Worm (Caenorhabditis elegans) whole organism, early embryonic: ENCODE measurements around the gene R05G9.1.
A peak's percentile ranks its signal among the peaks of the same experiment; 100 is the strongest.

Experiments used
- B0310.2 ChIP-seq: sonication (generic microtip); optimal IDR thresholded peaks from 2 replicates; lab custom pipeline; 2016; ENCODE audit warnings: mild to moderate bottlenecking, missing genetic modification characterization, missing compliant biosample characterization
- F13C5.2 ChIP-seq: sonication (generic microtip); optimal IDR thresholded peaks from 2 replicates; lab custom pipeline; 2017; ENCODE audit warnings: mild to moderate bottlenecking, missing genetic modification characterization, inconsistent platforms, missing compliant biosample characterization
- aly-1 ChIP-seq: sonication (generic microtip); optimal IDR thresholded peaks from 2 replicates; lab custom pipeline; 2016; ENCODE audit warnings: missing genetic modification characterization, missing compliant biosample characterization
- ama-1 ChIP-seq: fragments of 150-350 bp; optimal IDR thresholded peaks from 2 replicates; lab custom pipeline; 2014
- ceh-13 ChIP-seq: fragments of 200-800 bp; sonication (Bioruptor generic); optimal IDR thresholded peaks from 2 replicates; lab custom pipeline; 2018; ENCODE audit warnings: mild to moderate bottlenecking, missing genetic modification characterization, missing compliant biosample characterization
- ceh-36 ChIP-seq: sonication (generic microtip); optimal IDR thresholded peaks from 2 replicates; lab custom pipeline; 2016; ENCODE audit warnings: missing genetic modification characterization, inconsistent platforms, missing compliant biosample characterization
- ets-7 ChIP-seq: sonication (generic microtip); optimal IDR thresholded peaks from 2 replicates; lab custom pipeline; 2016; ENCODE audit warnings: missing genotype, missing genetic modification characterization, missing compliant biosample characterization
- hmbx-1 ChIP-seq: sonication (generic microtip); optimal IDR thresholded peaks from 2 replicates; lab custom pipeline; 2016; ENCODE audit warnings: mild to moderate bottlenecking, missing genetic modification characterization, missing compliant biosample characterization
- hmg-4 ChIP-seq: fragments of 200-800 bp; sonication (Bioruptor generic); optimal IDR thresholded peaks from 2 replicates; lab custom pipeline; 2018; ENCODE audit warnings: mild to moderate bottlenecking, missing genetic modification characterization, missing compliant biosample characterization
- hnd-1 ChIP-seq: sonication (generic microtip); optimal IDR thresholded peaks from 2 replicates; lab custom pipeline; 2016; ENCODE audit warnings: missing genetic modification characterization, missing compliant biosample characterization
- pes-1 ChIP-seq: fragments of 200-800 bp; sonication (Bioruptor generic); IDR thresholded peaks from 2 replicates; pipeline ENCODE4 v1.3.6; 2022; ENCODE audit warnings: missing genetic modification reagents, missing genetic modification characterization, missing compliant biosample characterization
- scrt-1 ChIP-seq: fragments of 200-800 bp; sonication (Bioruptor generic); IDR thresholded peaks from 2 replicates; pipeline ENCODE4 v1.3.6; 2022; ENCODE audit warnings: missing genetic modification characterization, missing compliant biosample characterization
- sea-1 ChIP-seq: fragments of 200-800 bp; sonication (Bioruptor generic); conservative IDR thresholded peaks from 2 replicates; pipeline ENCODE4 v1.3.6; 2022; ENCODE audit warnings: missing genetic modification characterization, missing compliant biosample characterization
- tbx-11 ChIP-seq: fragments of 200-800 bp; sonication (Bioruptor generic); IDR thresholded peaks from 2 replicates; pipeline ENCODE4 v1.3.6; 2022; ENCODE audit warnings: missing genetic modification characterization, missing compliant biosample characterization
- tbx-37 ChIP-seq: fragments of 200-800 bp; sonication (Bioruptor generic); conservative IDR thresholded peaks from 2 replicates; pipeline ENCODE4 v1.3.6; 2022; ENCODE audit warnings: missing genetic modification reagents, missing genetic modification characterization, missing compliant biosample characterization
- tra-4 ChIP-seq: sonication (generic microtip); optimal IDR thresholded peaks from 2 replicates; lab custom pipeline; 2017; ENCODE audit warnings: missing genetic modification characterization, missing compliant biosample characterization

The R05G9.1 gene

DNA sequence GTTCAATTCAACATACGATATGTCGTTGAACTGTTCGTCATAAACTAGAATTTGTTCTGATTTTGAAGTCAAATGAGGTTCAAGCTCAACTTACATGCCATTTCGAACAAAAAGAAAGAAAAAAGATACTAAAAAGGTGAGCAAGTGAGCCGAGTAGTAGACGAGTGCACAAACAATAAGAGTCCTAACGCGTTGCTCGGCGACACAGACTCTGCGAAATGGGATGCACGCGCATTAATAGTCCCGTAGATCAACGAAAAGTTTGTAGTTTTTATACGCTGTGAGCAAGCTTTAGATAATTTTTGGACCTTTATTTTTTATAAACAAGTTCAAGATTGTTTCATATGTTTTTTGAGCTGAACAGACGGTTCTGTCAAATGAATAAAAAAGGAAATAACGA lies 25.7 kb downstream of the R05G9.1 start, which contains the start of gene C56E6.4:
C56E6.4 (minus strand) TSS at position 101 of the 400 bp plus-strand sequence.
- TF ChIP-seq hmbx-1 (no peak), tbx-37 (GFP tag; lab: Robert Waterston, UW) (no peak), ceh-36 (no peak), B0310.2 (no peak), F13C5.2 (tag; lab: Kevin White, UChicago) (no peak), sea-1 (no peak), ets-7 (tag; lab: Kevin White, UChicago) (no peak), tbx-11 (GFP tag; lab: Robert Waterston, UW) (no peak), hnd-1 (no peak), tra-4 (tag; lab: Kevin White, UChicago) (no peak), scrt-1 (GFP tag; lab: Robert Waterston, UW) (no peak), aly-1 (no peak), hmg-4 (GFP tag; lab: Kevin White, UChicago) (no peak)

DNA sequence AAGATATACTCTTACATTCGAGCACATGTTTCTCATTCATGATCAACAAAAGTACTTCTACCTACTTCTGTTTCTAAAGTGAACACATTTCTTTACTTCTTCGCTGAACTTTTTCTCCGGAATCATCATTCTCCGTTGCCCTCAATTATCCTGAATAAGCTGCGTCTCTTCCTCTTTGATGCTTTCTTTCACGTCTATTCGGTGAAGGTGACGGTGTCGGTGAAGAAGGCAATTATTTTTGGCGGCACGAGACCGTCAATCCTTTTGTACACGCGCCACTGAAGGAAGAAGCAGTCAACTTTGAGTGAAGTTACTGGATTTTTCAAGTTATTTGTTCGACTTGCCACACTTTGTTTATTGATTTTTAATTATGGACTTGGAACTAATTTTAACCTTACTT lies 28.6 kb downstream of the R05G9.1 start, which contains the start of gene abch-1:
abch-1 (minus strand) TSS at position 101 of the 400 bp plus-strand sequence.
- TF ChIP-seq aly-1 (no peak), tbx-11 (GFP tag; lab: Robert Waterston, UW) (no peak), tra-4 (tag; lab: Kevin White, UChicago) (no peak), ets-7 (tag; lab: Kevin White, UChicago) (no peak), hnd-1 (no peak), pes-1 (GFP tag; lab: Robert Waterston, UW) (no peak), hmbx-1 (no peak), ceh-13 (GFP tag; lab: Kevin White, UChicago) (no peak), F13C5.2 (tag; lab: Kevin White, UChicago) (no peak), B0310.2 (no peak), ama-1 (lab: Kevin White, UChicago) (no peak), tbx-37 (GFP tag; lab: Robert Waterston, UW) (no peak), hmg-4 (GFP tag; lab: Kevin White, UChicago) (no peak)

DNA sequence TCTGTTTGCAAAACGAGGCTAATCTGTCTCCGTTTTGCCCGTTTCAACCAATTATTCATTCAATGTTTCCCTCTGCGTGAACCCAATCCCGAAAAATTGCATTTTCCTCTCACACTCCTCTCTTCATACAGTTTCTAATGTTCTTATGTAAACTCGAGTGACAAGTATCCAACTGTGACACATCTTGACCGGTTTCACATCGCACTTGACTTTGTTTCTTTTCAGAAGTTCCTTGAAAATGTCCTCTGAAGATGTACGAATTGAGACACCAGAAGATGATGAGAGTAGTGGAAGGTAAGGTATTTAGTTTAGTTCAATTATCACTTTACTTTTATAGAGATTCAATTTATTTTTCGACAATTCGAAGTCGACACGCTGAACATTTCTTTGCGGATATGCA lies 29.0 kb downstream of the R05G9.1 start, which contains the start of gene abcx-1:
abcx-1 (plus strand) TSS at position 224 of the 400 bp plus-strand sequence.
- TF ChIP-seq ets-7 (tag; lab: Kevin White, UChicago), result no peak
- TF ChIP-seq B0310.2, result no peak
- TF ChIP-seq scrt-1 (GFP tag; lab: Robert Waterston, UW), result no peak
- TF ChIP-seq ama-1 (lab: Kevin White, UChicago), result no peak
- TF ChIP-seq F13C5.2 (tag; lab: Kevin White, UChicago), result no peak
- no peak for TF ChIP-seq sea-1
- no peak for TF ChIP-seq tbx-37 (GFP tag; lab: Robert Waterston, UW)
- no peak for TF ChIP-seq pes-1 (GFP tag; lab: Robert Waterston, UW)
- TF ChIP-seq hmg-4 (GFP tag; lab: Kevin White, UChicago), result no peak
- no peak for TF ChIP-seq tbx-11 (GFP tag; lab: Robert Waterston, UW)

DNA sequence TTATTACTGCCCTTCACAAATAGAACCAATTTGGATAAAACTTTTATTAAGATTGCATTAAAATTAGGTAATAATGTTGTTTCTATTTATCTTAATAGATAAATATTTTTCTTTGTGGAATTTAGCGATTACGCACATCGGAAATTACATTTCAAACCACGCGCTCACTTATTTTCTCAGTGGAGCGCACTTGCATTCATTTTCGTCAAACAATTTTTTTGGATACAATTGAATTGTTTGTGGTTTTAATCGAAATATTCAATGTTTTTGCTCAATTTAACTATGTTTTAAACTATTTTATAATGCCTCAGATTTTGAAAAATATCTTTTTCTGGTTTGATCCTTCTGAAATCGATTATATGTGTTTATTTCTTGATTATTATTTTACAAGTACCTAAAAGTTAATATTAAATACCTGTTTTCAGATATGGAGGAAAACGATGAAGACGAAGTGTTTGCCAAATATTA lies 33.0 kb downstream of the R05G9.1 start, which contains the start of gene utp-20:
utp-20 (plus strand) TSS at position 418 of the 468 bp plus-strand sequence.
- TF ChIP-seq hnd-1, result no peak
- peak; percentile 5 for TF ChIP-seq F13C5.2 (tag; lab: Kevin White, UChicago)

DNA sequence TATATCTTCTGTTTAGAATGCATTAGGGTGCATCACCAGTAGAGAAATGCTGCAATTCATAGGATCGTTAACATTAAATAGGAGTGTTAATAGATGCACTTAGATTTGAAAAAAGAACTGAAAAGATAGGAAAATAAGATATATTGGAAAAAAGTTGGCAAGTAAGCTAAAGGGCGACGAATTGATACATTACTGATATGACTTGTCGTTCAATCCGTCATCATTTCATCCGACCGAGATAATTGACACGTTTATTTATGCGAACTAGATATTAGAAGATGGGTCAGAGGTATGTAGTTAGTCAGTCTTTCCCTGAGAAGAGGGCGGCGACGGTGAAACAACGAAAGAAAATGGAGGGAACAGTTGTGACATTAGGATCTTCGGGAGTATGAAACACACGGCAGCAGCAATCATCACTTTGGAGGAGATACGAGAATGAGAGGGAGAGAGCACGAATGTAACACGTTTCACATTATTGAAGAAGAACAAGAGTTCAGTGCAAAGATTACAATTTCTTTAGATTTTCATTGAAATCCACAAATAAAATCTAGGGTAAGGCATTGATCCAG lies 42.0 kb downstream of the R05G9.1 start, which contains the start of gene lron-15:
lron-15 (minus strand) TSS at position 51 of the 569 bp plus-strand sequence.
- TF ChIP-seq B0310.2 (no peak), pes-1 (GFP tag; lab: Robert Waterston, UW) (no peak), tbx-37 (GFP tag; lab: Robert Waterston, UW) (no peak), hmg-4 (GFP tag; lab: Kevin White, UChicago) (no peak)
